Worm (Caenorhabditis elegans): Measurements from ENCODE around the gene puf-6.

puf-6 gene

DNA sequence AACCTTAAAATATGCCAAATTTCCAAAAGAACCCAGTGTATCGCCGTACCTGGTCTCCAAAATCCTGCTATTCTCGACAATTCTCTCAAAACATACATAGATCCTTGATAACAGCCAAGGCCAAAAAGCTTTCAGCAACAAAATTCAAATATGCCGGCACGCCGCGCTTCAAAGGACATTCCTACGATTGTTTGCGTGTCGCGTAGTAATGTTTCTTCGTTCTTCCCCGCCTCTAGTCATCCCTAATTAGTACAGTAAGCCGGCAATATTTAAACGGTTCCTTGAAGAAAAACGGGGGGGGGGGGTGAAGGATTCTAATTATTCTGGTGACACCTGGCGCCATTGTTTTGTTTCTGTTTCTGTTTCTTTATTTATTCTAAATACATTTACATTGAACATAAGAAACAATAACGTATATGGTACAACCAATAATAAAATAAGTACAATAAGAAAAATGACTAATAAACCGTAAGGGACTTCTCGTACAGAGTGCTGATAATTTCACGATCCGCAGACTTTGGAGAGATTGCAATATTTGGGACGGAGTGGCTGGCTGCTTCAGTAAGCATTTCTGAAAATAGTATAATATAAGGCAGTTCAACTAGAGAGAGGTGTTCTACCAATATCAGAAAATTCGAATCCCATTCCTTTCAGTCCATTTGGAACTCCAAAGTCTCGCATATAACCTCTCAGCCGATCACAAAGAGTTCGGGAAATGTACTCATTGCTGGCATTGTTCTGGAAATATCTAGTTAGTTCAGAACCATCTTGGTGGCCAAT lies 49.0 kb downstream of the puf-6 start (continued):
- peak; percentile 24; the same call in 1 of the 2 replicates for TF ChIP-seq nhr-42 (GFP tag; IDR thresholded peaks at IDR 0.05)
- no peak for TF ChIP-seq daf-8 (GFP tag; IDR thresholded peaks at IDR 0.05)
- no peak for TF ChIP-seq zfp-2 (tag; optimal IDR thresholded peaks at IDR 0.05)
- TF ChIP-seq dmd-6 (GFP tag; IDR thresholded peaks at IDR 0.05): peak; percentile 45
- no peak for TF ChIP-seq attf-4 (tag; optimal IDR thresholded peaks at IDR 0.05)
- no peak for TF ChIP-seq zip-2 (tag; optimal IDR thresholded peaks at IDR 0.05)
- peak in 1 of 2 experiments; percentile 62 for TF ChIP-seq unc-62 (GFP tag; optimal IDR thresholded peaks at IDR 0.05 in 1 of 2)
- no peak for TF ChIP-seq unc-62 (tag; optimal IDR thresholded peaks at IDR 0.05)
- TF ChIP-seq lsy-2 (tag; optimal IDR thresholded peaks at IDR 0.05): no peak
- TF ChIP-seq nhr-25 (tag; optimal IDR thresholded peaks at IDR 0.05; ENCODE audit: borderline replicate concordance, insufficient read depth): no peak
- TF ChIP-seq arid-1 (GFP tag; conservative IDR thresholded peaks at IDR 0.05): no peak
- no peak for TF ChIP-seq ceh-20 (GFP tag; IDR thresholded peaks at IDR 0.05)
- TF ChIP-seq daf-16 (GFP tag; optimal IDR thresholded peaks at IDR 0.05): peak in 1 of 2 experiments; percentile 15
- peak; percentile 34 for TF ChIP-seq daf-16 (tag; optimal IDR thresholded peaks at IDR 0.05)
- TF ChIP-seq ceh-82 (tag; optimal IDR thresholded peaks at IDR 0.05): no peak
- TF ChIP-seq Y75B8A.6 (GFP tag; IDR thresholded peaks at IDR 0.05): no peak
- TF ChIP-seq lin-15B (tag; optimal IDR thresholded peaks at IDR 0.05): no peak
- no peak for TF ChIP-seq set-16 (GFP tag; IDR thresholded peaks at IDR 0.05)
- TF ChIP-seq hlh-11 (tag; optimal IDR thresholded peaks at IDR 0.05): peak; percentile 53
- no peak for TF ChIP-seq F26F4.8 (GFP tag; conservative IDR thresholded peaks at IDR 0.05)
- no peak for TF ChIP-seq nhr-48 (tag; optimal IDR thresholded peaks at IDR 0.05)
- no peak for TF ChIP-seq daf-19 (GFP tag; conservative IDR thresholded peaks at IDR 0.05)
- TF ChIP-seq T26A8.4 (GFP tag; IDR thresholded peaks at IDR 0.05): peak; percentile 72
- no peak for TF ChIP-seq daf-12 (tag; optimal IDR thresholded peaks at IDR 0.05)
- TF ChIP-seq T20F7.1 (GFP tag; optimal IDR thresholded peaks at IDR 0.05): no peak
- TF ChIP-seq jun-1 (tag; optimal IDR thresholded peaks at IDR 0.05): no peak
- TF ChIP-seq mdt-29 (GFP tag; IDR thresholded peaks at IDR 0.05): peak; percentile 64
- no peak for TF ChIP-seq ceh-32 (tag; optimal IDR thresholded peaks at IDR 0.05; ENCODE audit: poor library complexity)
- 0 out of 2 replicates have a peak, but pooled peaks have one; percentile 19 for TF ChIP-seq Y48G9A.11 (GFP tag; IDR thresholded peaks at IDR 0.05)
- no peak for TF ChIP-seq lin-29 (GFP tag; IDR thresholded peaks at IDR 0.05)
- no peak for TF ChIP-seq lir-3 (tag; optimal IDR thresholded peaks at IDR 0.05)
- peak; percentile 65 for TF ChIP-seq dve-1 (tag; optimal IDR thresholded peaks at IDR 0.05; ENCODE audit: insufficient read depth)
- 0 out of 2 replicates have a peak, but pooled peaks have one; percentile 20 for TF ChIP-seq mxl-2 (GFP tag; conservative IDR thresholded peaks at IDR 0.05)
- TF ChIP-seq snpc-1.2 (GFP tag; IDR thresholded peaks at IDR 0.05): 0 out of 2 replicates have a peak, but pooled peaks have one; percentile 24
- no peak for TF ChIP-seq ZK546.5 (tag; optimal IDR thresholded peaks at IDR 0.05)
- TF ChIP-seq ceh-44 (GFP tag; IDR thresholded peaks at IDR 0.05): no peak
- TF ChIP-seq unc-130 (GFP tag; optimal IDR thresholded peaks at IDR 0.05): no peak
- no peak for TF ChIP-seq mxl-3 (GFP tag; optimal IDR thresholded peaks at IDR 0.05)
- 0 out of 2 replicates have a peak, but pooled peaks have one; percentile 7 for TF ChIP-seq lin-1 (GFP tag; IDR thresholded peaks at IDR 0.05)
- TF ChIP-seq pqm-1 (tag; optimal IDR thresholded peaks at IDR 0.05): no peak
- TF ChIP-seq fkh-10 (GFP tag; optimal IDR thresholded peaks at IDR 0.05): no peak
- TF ChIP-seq ama-1 (optimal IDR thresholded peaks at IDR 0.05): no peak
- TF ChIP-seq lin-13 (GFP tag; optimal IDR thresholded peaks at IDR 0.05): peak; percentile 40
- TF ChIP-seq unc-39 (tag; optimal IDR thresholded peaks at IDR 0.05): no peak
- peak; percentile 18 for TF ChIP-seq nhr-111 (GFP tag; optimal IDR thresholded peaks at IDR 0.05)
- peak; percentile 21 for TF ChIP-seq mep-1 (tag; optimal IDR thresholded peaks at IDR 0.05)
- TF ChIP-seq spr-1 (tag; optimal IDR thresholded peaks at IDR 0.05): no peak
- no peak for TF ChIP-seq fos-1 (tag; optimal IDR thresholded peaks at IDR 0.05)
- TF ChIP-seq D1046.2 (GFP tag; IDR thresholded peaks at IDR 0.05): no peak
- TF ChIP-seq R02D3.7 (tag; optimal IDR thresholded peaks at IDR 0.05): no peak

Data from whole organism, L4 larva.